Worm (Caenorhabditis elegans) whole organism, young adult: ENCODE results near the gene irld-44.

Source experiments
- F33H1.4 ChIP-seq: fragments of 200-800 bp; sonication (Bioruptor generic); IDR thresholded peaks from 2 replicates; pipeline ENCODE4 v1.3.6; 2022; ENCODE audit warnings: missing genetic modification reagents, missing genetic modification characterization, missing compliant biosample characterization
- F39B2.1 ChIP-seq: fragments of 200-800 bp; sonication (Bioruptor generic); IDR thresholded peaks from 2 replicates; pipeline ENCODE4 v1.3.6; 2022; ENCODE audit warnings: missing genetic modification reagents, missing genetic modification characterization, missing compliant biosample characterization
- F55B11.4 ChIP-seq: sonication (generic microtip); optimal IDR thresholded peaks from 2 replicates; lab custom pipeline; 2016; ENCODE audit warnings: missing compliant biosample characterization, missing genetic modification characterization, borderline replicate concordance; ENCODE audit not compliant: insufficient read depth
- Y53G8AR.9 ChIP-seq: fragments of 200-800 bp; sonication (Bioruptor generic); conservative IDR thresholded peaks from 2 replicates; pipeline ENCODE4 v1.3.6; 2022; ENCODE audit warnings: missing genetic modification reagents, missing genetic modification characterization, missing compliant biosample characterization
- hrde-1 ChIP-seq: sonication (generic microtip); optimal IDR thresholded peaks from 2 replicates; lab custom pipeline; 2016; ENCODE audit warnings: missing genetic modification characterization, mild to moderate bottlenecking, missing compliant biosample characterization, moderate library complexity, missing genotype, missing genetic modification reagents, borderline replicate concordance
- nfya-1 ChIP-seq: sonication (generic microtip); optimal IDR thresholded peaks from 2 replicates; lab custom pipeline; 2017; ENCODE audit warnings: antibody characterized with exemption, missing compliant biosample characterization, missing genetic modification characterization, borderline replicate concordance; ENCODE audit not compliant: insufficient read depth
- nfyb-1 ChIP-seq: fragments of 200-800 bp; sonication (Bioruptor generic); IDR thresholded peaks from 2 replicates; pipeline ENCODE4 v1.3.6; 2022; ENCODE audit warnings: missing genetic modification reagents, missing genetic modification characterization, missing compliant biosample characterization
- snpc-4 ChIP-seq, 5 experiments: fragments of 150-350 bp in 1 of 5; sonication (generic microtip) in 4 of 5; optimal IDR thresholded peaks; 2 replicates each; lab custom pipeline; 2014 to 2018; ENCODE audit warnings: missing genetic modification characterization in 5 of 5, missing biosample characterization in 3 of 5, antibody characterized with exemption in 2 of 5, mild to moderate bottlenecking in 2 of 5, missing compliant biosample characterization in 2 of 5, missing genotype in 2 of 5, moderate library complexity in 2 of 5, missing genetic modification reagents in 1 of 5

ce11 chrV:1643886-1644285 is 7.3 kb upstream of the irld-44 start, which contains the start of gene alh-2:
- TF ChIP-seq nfyb-1 (GFP tag; lab: Robert Waterston, UW) (no peak), F39B2.1 (GFP tag; lab: Robert Waterston, UW) (no peak), hrde-1 (no peak), F55B11.4 (tag; lab: Kevin White, UChicago) (no peak), snpc-4 (GFP tag; optimal IDR thresholded peaks at IDR 0.05; lab: Kevin White, UChicago) (no peak), snpc-4 (tag; optimal IDR thresholded peaks at IDR 0.05; lab: Kevin White, UChicago) (no peak), Y53G8AR.9 (no peak), nfya-1 (no peak), F33H1.4 (GFP tag; lab: Robert Waterston, UW) (no peak)
